Worm (Caenorhabditis elegans): ENCODE data around the gene D1005.4.

The D1005.4 gene

DNA sequence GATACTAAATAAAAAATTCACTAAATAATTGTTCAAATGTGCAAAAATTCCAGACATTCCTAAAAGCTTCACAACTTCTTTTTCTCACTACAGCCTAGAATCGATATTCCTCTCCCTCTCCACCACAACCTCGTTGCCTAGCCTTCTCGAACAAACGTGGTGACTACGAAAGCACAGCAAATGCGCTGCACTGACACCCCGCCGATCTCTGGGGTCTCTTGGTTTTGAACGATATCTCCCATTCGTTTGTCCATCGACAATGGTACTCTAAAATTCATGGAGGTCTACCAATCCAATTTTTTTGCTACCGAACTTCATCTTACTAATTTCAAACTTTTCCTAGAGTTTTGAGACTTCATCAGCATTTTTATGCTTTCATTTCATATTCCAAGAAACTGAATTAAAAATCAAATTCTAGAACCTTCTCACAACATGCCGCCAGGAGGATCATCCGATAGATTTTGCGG, 35.2 kb downstream of the D1005.4 start, which contains the start of gene W05H7.1 (continued):
- TF ChIP-seq ama-1 (optimal IDR thresholded peaks at IDR 0.05) (no peak), ZK546.5 (tag; optimal IDR thresholded peaks at IDR 0.05) (no peak), crh-2 (tag; optimal IDR thresholded peaks at IDR 0.05) (peak; percentile 51), lin-11 (tag; optimal IDR thresholded peaks at IDR 0.05) (peak; percentile 41), Y55F3AM.14 (GFP tag; optimal IDR thresholded peaks at IDR 0.05) (no peak), ztf-4 (tag; optimal IDR thresholded peaks at IDR 0.05) (no peak), nhr-129 (tag; optimal IDR thresholded peaks at IDR 0.05) (peak; percentile 70), mbf-1 (tag; optimal IDR thresholded peaks at IDR 0.05) (no peak)

ce11 chrX:1446593-1447141, 39.0 kb downstream of the D1005.4 start, which contains the start of gene zfp-3:
Gene zfp-3, minus strand, starts transcription at chrX:1446643.
- TF ChIP-seq unc-62 (GFP tag; optimal IDR thresholded peaks at IDR 0.05): peak; percentile 48
- TF ChIP-seq nhr-129 (tag; optimal IDR thresholded peaks at IDR 0.05): peak; percentile 96
- peak; percentile 62 for TF ChIP-seq ama-1 (optimal IDR thresholded peaks at IDR 0.05)
- peak; percentile 93 for TF ChIP-seq nhr-6 (tag; optimal IDR thresholded peaks at IDR 0.05)
- peak; percentile 94 for TF ChIP-seq sma-3 (GFP tag; optimal IDR thresholded peaks at IDR 0.05)
- TF ChIP-seq nhr-23 (tag; optimal IDR thresholded peaks at IDR 0.05): no peak
- TF ChIP-seq mdl-1 (tag; optimal IDR thresholded peaks at IDR 0.05): peak; percentile 97
- TF ChIP-seq F13H6.1 (tag; optimal IDR thresholded peaks at IDR 0.05): peak; percentile 98
- peak; percentile 97 for TF ChIP-seq lin-11 (tag; optimal IDR thresholded peaks at IDR 0.05)
- peak; percentile 95 for TF ChIP-seq nhr-21 (tag; optimal IDR thresholded peaks at IDR 0.05)
- peak; percentile 94 for TF ChIP-seq crh-2 (tag; optimal IDR thresholded peaks at IDR 0.05)
- TF ChIP-seq fos-1 (tag; optimal IDR thresholded peaks at IDR 0.05): peak; percentile 97
- TF ChIP-seq lin-13 (GFP tag; optimal IDR thresholded peaks at IDR 0.05): peak; percentile 86
- peak; percentile 96 for TF ChIP-seq sma-9 (GFP tag; optimal IDR thresholded peaks at IDR 0.05)
- TF ChIP-seq sma-9 (tag; optimal IDR thresholded peaks at IDR 0.05): no peak
- TF ChIP-seq ceh-82 (tag; optimal IDR thresholded peaks at IDR 0.05): no peak
- peak; percentile 85 for TF ChIP-seq gmeb-1 (tag; optimal IDR thresholded peaks at IDR 0.05)
- peak; percentile 69 for TF ChIP-seq ZK546.5 (tag; optimal IDR thresholded peaks at IDR 0.05)
- no peak for TF ChIP-seq alr-1 (tag; optimal IDR thresholded peaks at IDR 0.05)
- no peak for TF ChIP-seq elt-3 (tag; optimal IDR thresholded peaks at IDR 0.05)
- TF ChIP-seq zag-1 (tag; optimal IDR thresholded peaks at IDR 0.05): peak; percentile 92
- peak; percentile 84 for TF ChIP-seq blmp-1 (tag; optimal IDR thresholded peaks at IDR 0.05; ENCODE audit: insufficient read depth)
- TF ChIP-seq mbf-1 (tag; optimal IDR thresholded peaks at IDR 0.05): no peak
- peak; percentile 84 for TF ChIP-seq snpc-4 (tag; optimal IDR thresholded peaks at IDR 0.05)
- TF ChIP-seq ztf-11 (tag; optimal IDR thresholded peaks at IDR 0.05): peak; percentile 14
- peak; percentile 98 for TF ChIP-seq C34F6.9 (tag; optimal IDR thresholded peaks at IDR 0.05)
- TF ChIP-seq nhr-12 (tag; optimal IDR thresholded peaks at IDR 0.05): no peak
- peak; percentile 12 for TF ChIP-seq R02D3.7 (tag; optimal IDR thresholded peaks at IDR 0.05)
- no peak for TF ChIP-seq peb-1 (tag; optimal IDR thresholded peaks at IDR 0.05)
- TF ChIP-seq unc-39 (tag; optimal IDR thresholded peaks at IDR 0.05): no peak
- no peak for TF ChIP-seq elt-1 (tag; optimal IDR thresholded peaks at IDR 0.05)
- peak; percentile 92 for TF ChIP-seq mab-5 (tag; optimal IDR thresholded peaks at IDR 0.05)
- peak; percentile 36 for TF ChIP-seq lin-39 (tag; optimal IDR thresholded peaks at IDR 0.05)
- peak; percentile 60 for TF ChIP-seq Y55F3AM.14 (GFP tag; optimal IDR thresholded peaks at IDR 0.05)
- TF ChIP-seq nhr-25 (tag; optimal IDR thresholded peaks at IDR 0.05): peak; percentile 96
- peak; percentile 75 for TF ChIP-seq nhr-237 (tag; optimal IDR thresholded peaks at IDR 0.05)
- peak; percentile 77 to 94 for TF ChIP-seq lsy-2 (tag; optimal IDR thresholded peaks at IDR 0.05)
- TF ChIP-seq ceh-16 (tag; optimal IDR thresholded peaks at IDR 0.05): peak; percentile 44
- TF ChIP-seq nhr-11 (tag; optimal IDR thresholded peaks at IDR 0.05): no peak
- no peak for TF ChIP-seq ztf-1 (GFP tag; conservative IDR thresholded peaks at IDR 0.05)
- TF ChIP-seq sem-4 (tag; optimal IDR thresholded peaks at IDR 0.05): peak; percentile 87
- TF ChIP-seq skn-1 (tag; optimal IDR thresholded peaks at IDR 0.05): peak; percentile 66
- TF ChIP-seq dmd-4 (tag; optimal IDR thresholded peaks at IDR 0.05): no peak
- peak; percentile 36 for TF ChIP-seq nhr-77 (tag; optimal IDR thresholded peaks at IDR 0.05)
- TF ChIP-seq unc-55 (GFP tag; optimal IDR thresholded peaks at IDR 0.05): peak; percentile 97
- TF ChIP-seq nhr-10 (tag; optimal IDR thresholded peaks at IDR 0.05): peak; percentile 53
- TF ChIP-seq aly-2 (tag; optimal IDR thresholded peaks at IDR 0.05): no peak
- TF ChIP-seq egl-27 (tag; optimal IDR thresholded peaks at IDR 0.05): peak; percentile 94
- peak; percentile 93 for TF ChIP-seq ztf-4 (tag; optimal IDR thresholded peaks at IDR 0.05)
